Worm (Caenorhabditis elegans) whole organism, L2 larva: Measurements from ENCODE around the gene srt-59.

Source experiments
- C34F6.9 ChIP-seq: fragments of 150-350 bp; optimal IDR thresholded peaks from 2 replicates; lab custom pipeline; 2014; ENCODE audit warnings: missing biosample characterization, missing genetic modification characterization
- F13H6.1 ChIP-seq: sonication (generic microtip); optimal IDR thresholded peaks from 2 replicates; lab custom pipeline; 2016; ENCODE audit warnings: missing genetic modification characterization, missing compliant biosample characterization
- alr-1 ChIP-seq: fragments of 150-350 bp; optimal IDR thresholded peaks from 2 replicates; lab custom pipeline; 2014; ENCODE audit warnings: missing biosample characterization, missing genetic modification characterization
- ceh-82 ChIP-seq: fragments of 150-350 bp; optimal IDR thresholded peaks from 2 replicates; lab custom pipeline; 2014; ENCODE audit warnings: missing biosample characterization, missing genetic modification characterization
- crh-2 ChIP-seq: sonication (generic microtip); optimal IDR thresholded peaks from 2 replicates; lab custom pipeline; 2017; ENCODE audit warnings: missing biosample characterization, missing genetic modification characterization
- dmd-4 ChIP-seq: sonication (generic microtip); optimal IDR thresholded peaks from 2 replicates; lab custom pipeline; 2017; ENCODE audit warnings: missing biosample characterization, missing genetic modification characterization
- egl-27 ChIP-seq: sonication (generic microtip); optimal IDR thresholded peaks from 3 replicates; lab custom pipeline; 2017; ENCODE audit warnings: missing biosample characterization, missing genetic modification reagents, missing genetic modification characterization
- elt-1 ChIP-seq: fragments of 150-350 bp; optimal IDR thresholded peaks from 2 replicates; lab custom pipeline; 2014; ENCODE audit warnings: missing biosample characterization, missing genetic modification characterization
- elt-3 ChIP-seq: sonication (generic microtip); optimal IDR thresholded peaks from 2 replicates; lab custom pipeline; 2017; ENCODE audit warnings: missing biosample characterization, missing genetic modification characterization
- fos-1 ChIP-seq: fragments of 150-350 bp; optimal IDR thresholded peaks from 2 replicates; lab custom pipeline; 2014; ENCODE audit warnings: missing biosample characterization, missing genetic modification characterization
- gmeb-1 ChIP-seq: fragments of 150-350 bp; optimal IDR thresholded peaks from 2 replicates; lab custom pipeline; 2014; ENCODE audit warnings: missing biosample characterization, missing genetic modification characterization
- lin-13 ChIP-seq: fragments of 150-350 bp; optimal IDR thresholded peaks from 2 replicates; lab custom pipeline; 2014; ENCODE audit warnings: missing biosample characterization, missing genetic modification reagents, missing genetic modification characterization
- lin-39 ChIP-seq: fragments of 150-350 bp; optimal IDR thresholded peaks from 2 replicates; lab custom pipeline; 2014; ENCODE audit warnings: missing biosample characterization, missing genetic modification reagents, missing genetic modification characterization
- lsy-2 ChIP-seq, 2 experiments: fragments of 150-350 bp in 1 of 2; sonication (generic microtip) in 1 of 2; optimal IDR thresholded peaks; 2 replicates each; lab custom pipeline; 2014 to 2017; ENCODE audit warnings: missing biosample characterization in 2 of 2, missing genetic modification characterization in 2 of 2
- mab-5 ChIP-seq: fragments of 150-350 bp; optimal IDR thresholded peaks from 2 replicates; lab custom pipeline; 2014; ENCODE audit warnings: missing biosample characterization, missing genetic modification characterization
- mdl-1 ChIP-seq, 2 experiments: fragments of 150-350 bp in 1 of 2; sonication (generic microtip) in 1 of 2; optimal IDR thresholded peaks; 2 replicates each; lab custom pipeline; 2017; ENCODE audit warnings: missing biosample characterization in 2 of 2, missing genetic modification characterization in 2 of 2
- nhr-10 ChIP-seq: sonication (generic microtip); optimal IDR thresholded peaks from 2 replicates; lab custom pipeline; 2017; ENCODE audit warnings: missing biosample characterization, missing genetic modification characterization
- nhr-129 ChIP-seq: fragments of 150-350 bp; optimal IDR thresholded peaks from 2 replicates; lab custom pipeline; 2014; ENCODE audit warnings: missing biosample characterization, missing genetic modification characterization
- nhr-21 ChIP-seq: fragments of 150-350 bp; optimal IDR thresholded peaks from 2 replicates; lab custom pipeline; 2014; ENCODE audit warnings: missing biosample characterization, missing genetic modification characterization
- nhr-237 ChIP-seq: fragments of 150-350 bp; optimal IDR thresholded peaks from 2 replicates; lab custom pipeline; 2014; ENCODE audit warnings: missing biosample characterization, missing genetic modification characterization
- nhr-25 ChIP-seq: fragments of 150-350 bp; sonication (generic microtip); optimal IDR thresholded peaks from 3 replicates; lab custom pipeline; 2014; ENCODE audit warnings: missing biosample characterization, missing genetic modification characterization
- nhr-6 ChIP-seq: fragments of 150-350 bp; optimal IDR thresholded peaks from 2 replicates; lab custom pipeline; 2014; ENCODE audit warnings: missing biosample characterization, missing genetic modification characterization
- nhr-77 ChIP-seq: fragments of 150-350 bp; optimal IDR thresholded peaks from 2 replicates; lab custom pipeline; 2014; ENCODE audit warnings: missing biosample characterization, missing genetic modification characterization
- peb-1 ChIP-seq: fragments of 150-350 bp; optimal IDR thresholded peaks from 2 replicates; lab custom pipeline; 2014; ENCODE audit warnings: missing biosample characterization, missing genetic modification characterization
- sem-4 ChIP-seq: fragments of 150-350 bp; optimal IDR thresholded peaks from 2 replicates; lab custom pipeline; 2014; ENCODE audit warnings: missing biosample characterization, missing genetic modification reagents, missing genetic modification characterization
- skn-1 ChIP-seq: sonication (generic microtip); optimal IDR thresholded peaks from 2 replicates; lab custom pipeline; 2017; ENCODE audit warnings: missing biosample characterization, missing genetic modification characterization
- sma-3 ChIP-seq: sonication (generic microtip); optimal IDR thresholded peaks from 2 replicates; lab custom pipeline; 2016; ENCODE audit warnings: missing genetic modification reagents, missing genetic modification characterization, missing compliant biosample characterization
- snpc-4 ChIP-seq: fragments of 150-350 bp; optimal IDR thresholded peaks from 2 replicates; lab custom pipeline; 2014; ENCODE audit warnings: missing biosample characterization, missing genetic modification characterization
- unc-39 ChIP-seq: fragments of 150-350 bp; optimal IDR thresholded peaks from 2 replicates; lab custom pipeline; 2014; ENCODE audit warnings: missing biosample characterization, missing genetic modification characterization
- unc-55 ChIP-seq: fragments of 150-350 bp; sonication (generic microtip); optimal IDR thresholded peaks from 3 replicates; lab custom pipeline; 2014; ENCODE audit warnings: missing biosample characterization, missing genetic modification reagents, missing genetic modification characterization
- unc-62 ChIP-seq: fragments of 150-350 bp; optimal IDR thresholded peaks from 2 replicates; lab custom pipeline; 2014; ENCODE audit warnings: missing biosample characterization, missing genetic modification reagents, missing genetic modification characterization
- zag-1 ChIP-seq: fragments of 150-350 bp; optimal IDR thresholded peaks from 2 replicates; lab custom pipeline; 2014; ENCODE audit warnings: missing biosample characterization, missing genetic modification characterization
- ztf-1 ChIP-seq: fragments of 200-800 bp; sonication (Bioruptor generic); conservative IDR thresholded peaks from 2 replicates; pipeline ENCODE4 v1.3.6; 2022; ENCODE audit warnings: missing genetic modification characterization, missing compliant biosample characterization
- ztf-11 ChIP-seq: sonication (generic microtip); optimal IDR thresholded peaks from 2 replicates; lab custom pipeline; 2017; ENCODE audit warnings: missing biosample characterization, missing genetic modification characterization
- ztf-4 ChIP-seq: fragments of 150-350 bp; optimal IDR thresholded peaks from 2 replicates; lab custom pipeline; 2014; ENCODE audit warnings: missing biosample characterization, missing genetic modification characterization

The srt-59 gene

DNA sequence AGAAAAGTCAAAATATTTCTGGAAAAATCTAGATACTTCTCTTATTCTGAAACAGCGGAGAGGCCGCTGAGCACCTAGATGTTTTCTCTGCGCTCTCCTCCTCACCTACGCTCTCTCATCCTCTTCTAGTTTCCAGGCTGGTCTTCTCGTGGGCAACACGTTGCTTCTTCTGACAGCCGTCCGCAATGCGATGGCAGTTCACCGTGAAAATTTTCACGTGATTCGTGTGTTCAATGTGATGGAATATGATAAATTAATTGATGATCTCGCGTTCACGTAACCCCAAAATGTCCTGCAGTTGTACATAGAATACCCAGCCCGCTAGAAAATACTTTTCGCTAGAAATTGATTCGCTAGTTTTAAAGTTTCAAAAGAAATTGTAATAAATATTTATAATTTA, 32.1 kb upstream of the srt-59 start:
- TF ChIP-seq unc-55 (GFP tag; lab: Kevin White, UChicago), result no peak
- TF ChIP-seq nhr-6 (tag; lab: Kevin White, UChicago), result no peak

DNA sequence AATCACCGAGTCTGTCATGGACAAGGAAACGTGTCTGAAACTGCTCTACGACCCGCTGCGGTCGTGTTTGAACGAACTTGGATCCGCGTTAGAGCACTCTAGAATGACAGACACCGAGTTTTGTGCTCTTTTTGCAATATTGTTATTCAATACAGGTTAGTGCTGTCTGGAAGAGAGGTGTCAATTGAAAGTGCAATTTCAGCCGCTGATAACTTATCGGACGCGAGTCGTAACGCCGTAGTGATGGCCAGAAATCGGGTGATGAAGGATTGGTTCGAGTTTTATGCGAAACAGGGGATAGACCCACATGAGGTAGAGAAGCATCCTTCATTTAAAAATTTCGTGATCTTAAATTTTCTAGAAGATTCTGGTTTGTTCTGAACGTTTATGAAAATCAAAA, 30.4 kb upstream of the srt-59 start:
- TF ChIP-seq nhr-25 (no peak), ztf-1 (GFP tag; lab: Robert Waterston, UW) (no peak), C34F6.9 (tag; lab: Kevin White, UChicago) (no peak), snpc-4 (no peak), gmeb-1 (tag; lab: Kevin White, UChicago) (no peak), sem-4 (tag; lab: Kevin White, UChicago) (no peak), nhr-129 (no peak), elt-1 (tag; lab: Kevin White, UChicago) (no peak), fos-1 (tag; lab: Kevin White, UChicago) (no peak), alr-1 (tag; lab: Kevin White, UChicago) (no peak), lin-13 (GFP tag; lab: Kevin White, UChicago) (no peak), ztf-4 (no peak), sma-3 (GFP tag; lab: Kevin White, UChicago) (no peak), ceh-82 (no peak), zag-1 (tag; lab: Kevin White, UChicago) (no peak), lsy-2 (tag; optimal IDR thresholded peaks at IDR 0.05; lab: Kevin White, UChicago) (no peak)

DNA sequence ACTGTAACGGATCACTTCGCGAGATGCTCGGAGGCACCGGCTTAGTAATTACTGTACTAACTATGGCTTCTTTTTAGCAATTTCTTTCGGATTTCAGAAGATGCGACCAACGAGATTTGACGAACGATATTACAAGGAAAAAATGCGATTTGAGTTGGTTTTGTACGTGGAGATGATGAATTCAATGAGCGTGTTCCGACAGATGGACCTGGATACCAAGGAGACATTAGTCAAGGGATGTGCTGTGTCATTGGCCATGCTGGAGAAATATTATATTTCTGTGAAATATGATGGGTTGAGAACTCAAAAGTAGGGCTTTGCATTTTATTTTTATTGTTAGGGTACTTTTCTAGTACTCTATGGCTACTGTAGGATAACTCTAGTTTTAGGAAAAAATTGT, 29.1 kb upstream of the srt-59 start:
- TF ChIP-seq C34F6.9 (tag; lab: Kevin White, UChicago) (no peak), nhr-25 (no peak), F13H6.1 (tag; lab: Kevin White, UChicago) (no peak), mab-5 (tag; lab: Kevin White, UChicago) (no peak)
- TF ChIP-seq, all 48 proteins: peak for 0

DNA sequence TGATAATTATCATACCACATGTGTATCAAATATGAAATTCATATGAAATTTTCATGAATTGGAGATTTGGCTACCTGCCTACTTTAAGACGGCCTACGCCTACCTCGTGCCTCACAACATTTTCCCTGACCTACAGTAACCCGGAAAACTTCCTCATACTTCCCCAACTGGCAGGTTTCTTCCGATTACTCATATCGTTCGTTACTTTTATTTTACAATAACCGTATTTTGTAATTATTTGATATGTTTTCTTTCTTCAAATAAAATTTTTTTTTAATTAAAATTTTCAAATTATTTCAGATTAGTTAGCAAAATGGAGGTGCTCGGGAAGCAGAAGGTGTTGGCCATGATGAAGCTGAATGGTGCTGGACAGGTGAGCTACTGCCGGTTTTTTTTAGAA, 25.7 kb upstream of the srt-59 start, which contains the start of gene nhr-76:
Gene nhr-76 (plus strand): TSS at position 301 of the 400 bp plus-strand sequence.
- TF ChIP-seq nhr-21 (no peak), elt-3 (tag; lab: Kevin White, UChicago) (no peak), nhr-77 (tag; lab: Kevin White, UChicago) (no peak), unc-39 (tag; lab: Kevin White, UChicago) (no peak), peb-1 (tag; lab: Kevin White, UChicago) (no peak), lin-13 (GFP tag; lab: Kevin White, UChicago) (no peak), crh-2 (no peak), sma-3 (GFP tag; lab: Kevin White, UChicago) (no peak)

DNA sequence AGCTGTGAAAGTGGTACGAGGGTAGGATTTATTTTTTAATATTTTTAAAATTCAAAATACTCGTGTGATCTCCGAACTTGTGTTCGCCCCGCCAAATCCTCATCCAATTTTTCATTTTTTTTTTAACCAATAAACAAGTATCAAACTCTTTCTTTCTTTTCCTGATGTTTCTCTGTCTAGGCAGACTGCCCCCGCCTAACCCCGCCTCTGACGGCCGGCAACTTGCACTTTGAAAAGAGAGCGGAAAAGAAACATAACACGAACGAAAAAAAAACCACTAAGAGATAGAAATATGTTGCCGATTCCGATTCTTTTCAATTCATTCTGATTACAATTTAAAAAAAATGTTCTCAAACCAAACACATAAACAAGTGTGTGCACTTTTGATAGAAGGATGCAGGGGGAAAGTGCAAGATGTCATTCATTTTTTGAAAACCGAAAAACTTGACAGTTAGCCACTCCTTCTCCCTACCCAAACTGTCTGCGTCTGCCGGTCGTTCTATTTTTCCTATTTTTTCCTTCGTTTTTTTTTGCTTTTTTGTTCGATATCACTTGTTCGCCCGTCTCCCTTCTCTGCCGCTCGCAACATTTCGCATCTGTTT, 24.6 kb upstream of the srt-59 start:
- TF ChIP-seq nhr-237, result no peak
- TF ChIP-seq sem-4 (tag; lab: Kevin White, UChicago), result no peak
- no peak for TF ChIP-seq elt-3 (tag; lab: Kevin White, UChicago)
- TF ChIP-seq ztf-4, result no peak
- TF ChIP-seq unc-39 (tag; lab: Kevin White, UChicago), result no peak
- TF ChIP-seq dmd-4 (tag; lab: Kevin White, UChicago), result no peak
- TF ChIP-seq unc-62, result no peak
- no peak for TF ChIP-seq ztf-11 (tag; lab: Kevin White, UChicago)
- TF ChIP-seq nhr-129, result no peak
- no peak for TF ChIP-seq skn-1 (tag; lab: Kevin White, UChicago)
- no peak for TF ChIP-seq lsy-2 (tag; optimal IDR thresholded peaks at IDR 0.05; lab: Kevin White, UChicago)
- no peak for TF ChIP-seq snpc-4
- TF ChIP-seq mdl-1 (tag; optimal IDR thresholded peaks at IDR 0.05; lab: Kevin White, UChicago), result no peak
- no peak for TF ChIP-seq ztf-1 (GFP tag; lab: Robert Waterston, UW)
- TF ChIP-seq egl-27 (tag; lab: Kevin White, UChicago), result no peak
- TF ChIP-seq alr-1 (tag; lab: Kevin White, UChicago), result no peak
- no peak for TF ChIP-seq gmeb-1 (tag; lab: Kevin White, UChicago)
- TF ChIP-seq lin-39 (tag; lab: Kevin White, UChicago), result no peak
- no peak for TF ChIP-seq nhr-10 (tag; lab: Kevin White, UChicago)
- no peak for TF ChIP-seq peb-1 (tag; lab: Kevin White, UChicago)
